Fruit fly (Drosophila melanogaster) whole organism: ENCODE results near the gene Gdi.

Experiments
- CG8478 ChIP-seq: fragments of >200 bp; optimal IDR thresholded peaks from 2 replicates; lab custom pipeline; 2018; ENCODE audit warnings: inconsistent platforms
- Dll ChIP-seq: fragments of >200 bp; optimal IDR thresholded peaks from 2 replicates; lab custom pipeline; 2017
- pan ChIP-seq: fragments of >200 bp; optimal IDR thresholded peaks from 2 replicates; lab custom pipeline; 2017
- psq ChIP-seq: fragments of >200 bp; optimal IDR thresholded peaks from 2 replicates; lab custom pipeline; 2017
- usp ChIP-seq: fragments of >200 bp; optimal IDR thresholded peaks from 2 replicates; lab custom pipeline; 2017; ENCODE audit warnings: missing biosample characterization, missing genetic modification characterization, mixed read lengths

DNA sequence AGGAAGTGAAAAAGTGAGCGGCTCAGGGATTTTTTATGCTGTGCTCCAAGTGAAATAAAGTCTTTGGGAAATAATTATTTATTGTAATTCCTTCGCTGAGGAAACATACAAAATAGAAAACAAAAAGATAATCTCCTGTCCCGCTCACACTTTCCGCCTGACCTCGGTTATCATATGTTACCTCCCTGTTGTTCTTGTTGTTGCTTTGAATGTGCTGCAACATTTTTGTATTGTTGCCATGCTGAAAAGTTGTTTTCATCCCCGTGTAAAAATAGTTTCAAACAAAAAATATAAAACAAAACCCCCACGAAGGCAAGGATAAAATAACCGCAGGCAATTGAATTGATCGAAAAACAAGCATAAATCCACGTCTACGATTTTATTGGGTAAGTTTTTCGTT is 1.2 kb upstream of the Gdi start:
- TF ChIP-seq Dll: no peak
- TF ChIP-seq pan (lab: Kevin White, UChicago): no peak
- TF ChIP-seq CG8478 (lab: Kevin White, UChicago): no peak
- TF ChIP-seq psq (lab: Kevin White, UChicago): no peak
- TF ChIP-seq usp (GFP tag; lab: Kevin White, UChicago): no peak
